Fruit fly (Drosophila melanogaster) whole organism, embryonic: ENCODE measurements around the gene Psf2.

Experiments used
- Awh ChIP-seq: fragments of 200-800 bp; sonication (Bioruptor generic); IDR thresholded peaks from 2 replicates; pipeline ENCODE4, ENCODE4 v1.3.6; 2022; ENCODE audit warnings: missing biosample characterization, missing genetic modification characterization
- Bteb2 ChIP-seq: fragments of 200-800 bp; sonication (Bioruptor generic); optimal IDR thresholded peaks from 2 replicates; lab custom pipeline; 2016; ENCODE audit warnings: missing biosample characterization, missing genetic modification characterization
- CG12391 ChIP-seq: fragments of 200-800 bp; sonication (Bioruptor generic); optimal IDR thresholded peaks from 3 replicates; lab custom pipeline; 2018; ENCODE audit warnings: missing biosample characterization, mild to moderate bottlenecking, missing genetic modification characterization, moderate library complexity
- CG14860 ChIP-seq: fragments of 200-800 bp; sonication (Bioruptor generic); IDR thresholded peaks from 3 replicates; pipeline ENCODE4 v1.3.6; 2022; ENCODE audit warnings: missing biosample characterization, missing genetic modification characterization; ENCODE audit not compliant: partially characterized antibody
- CG15011 ChIP-seq: fragments of 200-800 bp; sonication (Bioruptor generic); optimal IDR thresholded peaks from 3 replicates; lab custom pipeline; 2018; ENCODE audit warnings: missing biosample characterization, mild to moderate bottlenecking, missing genetic modification characterization
- CG16813 ChIP-seq: fragments of 200-800 bp; sonication (Bioruptor generic); IDR thresholded peaks from 3 replicates; pipeline ENCODE4 v1.3.6; 2022; ENCODE audit warnings: missing biosample characterization, missing genetic modification characterization; ENCODE audit not compliant: partially characterized antibody
- CG17186 ChIP-seq: fragments of 200-800 bp; sonication (Bioruptor generic); optimal IDR thresholded peaks from 3 replicates; lab custom pipeline; 2017; ENCODE audit warnings: missing biosample characterization, missing genetic modification reagents, missing genetic modification characterization
- CG17328 ChIP-seq: fragments of 200-800 bp; sonication (Bioruptor generic); IDR thresholded peaks from 2 replicates; pipeline ENCODE4 v1.3.6; 2022; ENCODE audit warnings: missing biosample characterization, missing genetic modification characterization
- CG17361 ChIP-seq: fragments of 200-800 bp; sonication (Bioruptor generic); IDR thresholded peaks from 3 replicates; pipeline ENCODE4 v1.3.6; 2022; ENCODE audit warnings: missing biosample characterization, missing genetic modification characterization
- CG17802 ChIP-seq: fragments of 200-800 bp; sonication (Bioruptor generic); optimal IDR thresholded peaks from 2 replicates; lab custom pipeline; 2018; ENCODE audit warnings: missing biosample characterization, mild to moderate bottlenecking, missing genetic modification characterization, moderate library complexity
- CG18764 ChIP-seq: fragments of 200-800 bp; sonication (Bioruptor generic); optimal IDR thresholded peaks from 3 replicates; lab custom pipeline; 2016; ENCODE audit warnings: missing biosample characterization, missing genetic modification characterization
- CG2889 ChIP-seq: fragments of 200-800 bp; sonication (Bioruptor generic); IDR thresholded peaks from 3 replicates; pipeline ENCODE4 v1.3.6; 2022; ENCODE audit warnings: missing biosample characterization, missing genetic modification characterization
- CG30020 ChIP-seq: fragments of 200-800 bp; optimal IDR thresholded peaks from 2 replicates; lab custom pipeline; 2019; ENCODE audit warnings: missing biosample characterization, mild to moderate bottlenecking, missing genetic modification characterization, moderate library complexity
- CG32767 ChIP-seq: fragments of 200-800 bp; sonication (Bioruptor generic); IDR thresholded peaks from 2 replicates; pipeline ENCODE4 v1.3.6; 2022; ENCODE audit warnings: missing biosample characterization, missing genetic modification characterization
- CG3407 ChIP-seq: fragments of 200-800 bp; sonication (Bioruptor generic); optimal IDR thresholded peaks from 2 replicates; lab custom pipeline; 2018; ENCODE audit warnings: missing biosample characterization, mild to moderate bottlenecking, missing genetic modification characterization
- CG3995 ChIP-seq: fragments of 200-800 bp; sonication (Bioruptor generic); optimal IDR thresholded peaks from 3 replicates; lab custom pipeline; 2016; ENCODE audit warnings: missing biosample characterization, missing genetic modification characterization
- CG4707 ChIP-seq: fragments of 200-800 bp; sonication (Bioruptor generic); optimal IDR thresholded peaks from 2 replicates; lab custom pipeline; 2018; ENCODE audit warnings: missing biosample characterization, mild to moderate bottlenecking, missing genetic modification characterization, moderate library complexity
- CG4820 ChIP-seq: fragments of 200-800 bp; sonication (Bioruptor generic); optimal IDR thresholded peaks from 3 replicates; lab custom pipeline; 2016; ENCODE audit warnings: missing biosample characterization, missing genetic modification characterization
- CG6791 ChIP-seq: fragments of 200-800 bp; sonication (Bioruptor generic); IDR thresholded peaks from 3 replicates; pipeline ENCODE4 v1.3.6; 2022; ENCODE audit warnings: missing biosample characterization, missing genetic modification characterization; ENCODE audit not compliant: partially characterized antibody
- CG6813 ChIP-seq: fragments of 200-800 bp; sonication (Bioruptor generic); optimal IDR thresholded peaks from 2 replicates; lab custom pipeline; 2017; ENCODE audit warnings: missing biosample characterization, missing genetic modification characterization, mild to moderate bottlenecking, moderate library complexity, missing genetic modification reagents
- CG7963 ChIP-seq: fragments of 200-800 bp; sonication (Bioruptor generic); IDR thresholded peaks from 3 replicates; pipeline ENCODE4 v1.3.6; 2022; ENCODE audit warnings: missing biosample characterization, missing genetic modification characterization; ENCODE audit not compliant: partially characterized antibody
- CG8478 ChIP-seq: fragments of >200 bp; optimal IDR thresholded peaks from 2 replicates; lab custom pipeline; 2018
- Dbx ChIP-seq: fragments of 200-800 bp; sonication (Bioruptor generic); IDR thresholded peaks from 3 replicates; pipeline ENCODE4 v1.3.6; 2022; ENCODE audit warnings: missing biosample characterization, missing genetic modification characterization
- Doc3 ChIP-seq: fragments of 200-800 bp; sonication (Bioruptor generic); IDR thresholded peaks from 3 replicates; pipeline ENCODE4 v1.3.6; 2022; ENCODE audit warnings: missing biosample characterization, missing genetic modification characterization; ENCODE audit not compliant: partially characterized antibody
- Dref ChIP-seq: fragments of 200-800 bp; sonication (Bioruptor generic); IDR thresholded peaks from 2 replicates; pipeline ENCODE4 v1.3.6; 2022; ENCODE audit warnings: missing biosample characterization, missing genetic modification characterization
- Drgx ChIP-seq: fragments of 200-800 bp; sonication (Bioruptor generic); IDR thresholded peaks from 2 replicates; pipeline ENCODE4 v1.3.6; 2022; ENCODE audit warnings: missing biosample characterization, missing genetic modification characterization
- E2f1 ChIP-seq: fragments of 200-800 bp; sonication (Bioruptor generic); IDR thresholded peaks from 2 replicates; pipeline ENCODE4 v1.3.6; 2022; ENCODE audit warnings: missing biosample characterization, missing genetic modification characterization
- Hmr ChIP-seq: fragments of 200-800 bp; sonication (Bioruptor generic); optimal IDR thresholded peaks from 3 replicates; lab custom pipeline; 2017; ENCODE audit warnings: mild to moderate bottlenecking, missing biosample characterization, missing genetic modification reagents, missing genetic modification characterization
- Hr39 ChIP-seq: fragments of >200 bp; optimal IDR thresholded peaks from 2 replicates; lab custom pipeline; 2017
- MTF-1 ChIP-seq: fragments of 200-800 bp; sonication (Bioruptor generic); optimal IDR thresholded peaks from 2 replicates; lab custom pipeline; 2018; ENCODE audit warnings: missing biosample characterization, mild to moderate bottlenecking, missing genetic modification characterization, borderline replicate concordance
- Ravus ChIP-seq: fragments of 200-800 bp; sonication (Bioruptor generic); IDR thresholded peaks from 2 replicates; pipeline ENCODE4 v1.3.6; 2022; ENCODE audit warnings: missing biosample characterization, missing genetic modification characterization
- ase ChIP-seq: fragments of 200-800 bp; sonication (Bioruptor generic); IDR thresholded peaks from 3 replicates; pipeline ENCODE4 v1.3.6; 2022; ENCODE audit warnings: missing biosample characterization, missing genetic modification characterization
- ato ChIP-seq: fragments of 200-800 bp; sonication (Bioruptor generic); IDR thresholded peaks from 2 replicates; pipeline ENCODE4 v1.3.6; 2022; ENCODE audit warnings: missing biosample characterization, missing genetic modification characterization; ENCODE audit not compliant: partially characterized antibody
- chinmo ChIP-seq: fragments of 200-800 bp; sonication (Bioruptor generic); IDR thresholded peaks from 4 replicates; pipeline ENCODE4 v1.3.6; 2022; ENCODE audit warnings: missing biosample characterization, missing genetic modification characterization; ENCODE audit not compliant: partially characterized antibody
- esg ChIP-seq: fragments of 200-800 bp; sonication (Bioruptor generic); conservative IDR thresholded peaks from 2 replicates; pipeline ENCODE4 v1.3.6; 2022; ENCODE audit warnings: missing biosample characterization, missing genetic modification characterization
- gfzf ChIP-seq: fragments of 200-800 bp; sonication (Bioruptor generic); optimal IDR thresholded peaks from 2 replicates; lab custom pipeline; 2016; ENCODE audit warnings: missing biosample characterization, mild to moderate bottlenecking, missing genetic modification characterization, moderate library complexity
- lov ChIP-seq, 2 experiments: fragments of 200-800 bp in 1 of 2; fragments of >200 bp in 1 of 2; sonication (Bioruptor generic) in 1 of 2; IDR thresholded peaks in 1 of 2; optimal IDR thresholded peaks in 1 of 2; 2 replicates in 1 of 2; 3 replicates in 1 of 2; pipeline versions ENCODE4 v1.3.6 to Lab custom; 2017 to 2022; ENCODE audit warnings: missing biosample characterization in 1 of 2, missing genetic modification characterization in 1 of 2
- nerfin-2 ChIP-seq: fragments of 200-800 bp; sonication (Bioruptor generic); IDR thresholded peaks from 2 replicates; pipeline ENCODE4 v1.3.6; 2022; ENCODE audit warnings: missing biosample characterization, missing genetic modification characterization; ENCODE audit not compliant: partially characterized antibody
- prd ChIP-seq, 3 experiments: fragments of >200 bp in 2 of 3; fragments of 200-800 bp in 1 of 3; sonication (Bioruptor generic) in 1 of 3; optimal IDR thresholded peaks in 2 of 3; IDR thresholded peaks in 1 of 3; 2 replicates in 2 of 3; 3 replicates in 1 of 3; pipeline versions ENCODE4 v1.3.6 to Lab custom; 2017 to 2022; ENCODE audit warnings: missing biosample characterization in 1 of 3, missing genetic modification characterization in 1 of 3
- stwl ChIP-seq: fragments of 200-800 bp; sonication (Bioruptor generic); optimal IDR thresholded peaks from 3 replicates; lab custom pipeline; 2018; ENCODE audit warnings: missing biosample characterization, mild to moderate bottlenecking, missing genetic modification characterization, moderate library complexity
- tna ChIP-seq: fragments of 200-800 bp; sonication (Bioruptor generic); IDR thresholded peaks from 2 replicates; pipeline ENCODE4 v1.3.6; 2022; ENCODE audit warnings: missing biosample characterization, missing genetic modification characterization; ENCODE audit not compliant: partially characterized antibody
- toy ChIP-seq: fragments of 200-800 bp; sonication (Bioruptor generic); IDR thresholded peaks from 2 replicates; pipeline ENCODE4 v1.3.6; 2022; ENCODE audit warnings: missing biosample characterization, missing genetic modification characterization
- trem ChIP-seq: fragments of 200-800 bp; optimal IDR thresholded peaks from 3 replicates; lab custom pipeline; 2019; ENCODE audit warnings: missing biosample characterization, mild to moderate bottlenecking, missing genetic modification characterization, moderate library complexity
- tup ChIP-seq: fragments of 200-800 bp; sonication (Bioruptor generic); optimal IDR thresholded peaks from 2 replicates; lab custom pipeline; 2016; ENCODE audit warnings: missing biosample characterization, mild to moderate bottlenecking, missing genetic modification characterization, moderate library complexity
- twi ChIP-seq: fragments of 200-800 bp; optimal IDR thresholded peaks from 2 replicates; lab custom pipeline; 2019; ENCODE audit warnings: missing biosample characterization, mild to moderate bottlenecking, missing genetic modification characterization, moderate library complexity
- vvl ChIP-seq: fragments of 200-800 bp; sonication (Bioruptor generic); IDR thresholded peaks from 2 replicates; pipeline ENCODE4 v1.3.6; 2022; ENCODE audit warnings: missing biosample characterization, missing genetic modification characterization
- wdn ChIP-seq: fragments of 200-800 bp; sonication (Bioruptor generic); IDR thresholded peaks from 2 replicates; pipeline ENCODE4 v1.3.6; 2022; ENCODE audit warnings: missing biosample characterization, missing genetic modification characterization
- wor ChIP-seq: fragments of 200-800 bp; sonication (Bioruptor generic); IDR thresholded peaks from 2 replicates; pipeline ENCODE4 v1.3.6; 2022; ENCODE audit warnings: missing biosample characterization, missing genetic modification characterization

Gene Psf2

dm6 chr2L:4386926-4387550 lies at the start of gene Psf2:
Gene Psf2, minus strand, starts transcription at chr2L:4387356.
- TF ChIP-seq vvl (0 out of 2 replicates have a peak, but pooled peaks have one; percentile 27), Dref (GFP tag; lab: Robert Waterston, UW) (peak; percentile 91), CG17186 (GFP tag; lab: Kevin White, UChicago) (peak; percentile 73), Ravus (GFP tag; lab: Robert Waterston, UW) (no peak), CG4707 (GFP tag; lab: Kevin White, UChicago) (no peak), Dbx (GFP tag; lab: Robert Waterston, UW) (no peak), trem (tag; lab: Kevin White, UChicago) (peak; percentile 37), Bteb2 (GFP tag; lab: Kevin White, UChicago) (no peak), esg (GFP tag; lab: Robert Waterston, UW) (no peak), CG15011 (GFP tag; lab: Kevin White, UChicago) (no peak), prd (optimal IDR thresholded peaks at IDR 0.05; lab: Kevin White, UChicago) (no peak), prd (GFP tag; IDR thresholded peaks at IDR 0.05; lab: Robert Waterston, UW) (0 out of 3 replicates have a peak, but pooled peaks have one; percentile 35), chinmo (peak; percentile 75; the same call in 1 of the 4 replicates), stwl (peak; percentile 57), MTF-1 (GFP tag; lab: Kevin White, UChicago) (no peak), CG32767 (GFP tag; lab: Robert Waterston, UW) (no peak), twi (no peak), CG3995 (no peak), E2f1 (no peak; the same call in 1 of the 2 replicates), CG14860 (GFP tag; lab: Robert Waterston, UW) (0 out of 3 replicates have a peak, but pooled peaks have one; percentile 40), tup (GFP tag; lab: Kevin White, UChicago) (no peak), Awh (GFP tag; lab: Robert Waterston, UW) (no peak), CG3407 (GFP tag; lab: Kevin White, UChicago) (no peak), Doc3 (GFP tag; lab: Robert Waterston, UW) (peak; percentile 49; the same call in 1 of the 3 replicates), nerfin-2 (GFP tag; lab: Robert Waterston, UW) (peak; percentile 64), CG30020 (no peak), lov (optimal IDR thresholded peaks at IDR 0.05; lab: Kevin White, UChicago) (no peak), lov (GFP tag; IDR thresholded peaks at IDR 0.05; lab: Robert Waterston, UW) (0 out of 3 replicates have a peak, but pooled peaks have one; percentile 24), ato (GFP tag; lab: Robert Waterston, UW) (peak; percentile 56), CG16813 (GFP tag; lab: Robert Waterston, UW) (peak; percentile 60; the same call in 2 of the 3 replicates), CG2889 (no peak), Drgx (GFP tag; lab: Robert Waterston, UW) (no peak), toy (no peak), wdn (GFP tag; lab: Robert Waterston, UW) (no peak), CG8478 (lab: Kevin White, UChicago) (no peak), ase (GFP tag; lab: Robert Waterston, UW) (no peak), tna (GFP tag; lab: Robert Waterston, UW) (peak; percentile 47; the same call in 1 of the 2 replicates), CG18764 (no peak), CG4820 (GFP tag; lab: Kevin White, UChicago) (no peak), CG17361 (GFP tag; lab: Robert Waterston, UW) (no peak), Hmr (GFP tag; lab: Kevin White, UChicago) (no peak), CG6791 (peak; percentile 76), CG12391 (tag; lab: Kevin White, UChicago) (no peak), wor (no peak), CG6813 (GFP tag; lab: Kevin White, UChicago) (no peak), CG17802 (tag; lab: Kevin White, UChicago) (no peak), CG7963 (GFP tag; lab: Robert Waterston, UW) (peak; percentile 57; the same call in 2 of the 3 replicates), Hr39 (no peak), gfzf (peak; percentile 52), CG17328 (GFP tag; lab: Robert Waterston, UW) (no peak)
